Worm (Caenorhabditis elegans) whole organism, young adult: Measurements from ENCODE around the gene lfi-1.

Experiments
- C06A6.2 ChIP-seq: fragments of 200-800 bp; sonication (Bioruptor generic); conservative IDR thresholded peaks from 2 replicates; pipeline ENCODE4 v1.3.6; 2022; ENCODE audit warnings: missing genetic modification characterization, missing compliant biosample characterization
- F33H1.4 ChIP-seq: fragments of 200-800 bp; sonication (Bioruptor generic); IDR thresholded peaks from 2 replicates; pipeline ENCODE4 v1.3.6; 2022; ENCODE audit warnings: missing genetic modification reagents, missing genetic modification characterization, missing compliant biosample characterization
- F37B4.10 ChIP-seq: fragments of 200-800 bp; sonication (Bioruptor generic); IDR thresholded peaks from 2 replicates; pipeline ENCODE4 v1.3.6; 2022; ENCODE audit warnings: missing genetic modification characterization, missing compliant biosample characterization
- F57A8.1 ChIP-seq: fragments of 200-800 bp; sonication (Bioruptor generic); optimal IDR thresholded peaks from 2 replicates; lab custom pipeline; 2018; ENCODE audit warnings: mild to moderate bottlenecking, missing genetic modification characterization, moderate library complexity, missing compliant biosample characterization
- F57C9.4 ChIP-seq: sonication (generic microtip); optimal IDR thresholded peaks from 2 replicates; lab custom pipeline; 2017; ENCODE audit warnings: mild to moderate bottlenecking, missing genetic modification characterization, missing compliant biosample characterization
- K11D2.4 ChIP-seq: fragments of 200-800 bp; sonication (Bioruptor generic); IDR thresholded peaks from 2 replicates; pipeline ENCODE4 v1.3.6; 2022; ENCODE audit warnings: missing genetic modification reagents, missing genetic modification characterization, missing compliant biosample characterization
- K12H6.12 ChIP-seq: fragments of 200-800 bp; sonication (Bioruptor generic); optimal IDR thresholded peaks from 2 replicates; lab custom pipeline; 2018; ENCODE audit warnings: mild to moderate bottlenecking, missing genetic modification characterization, missing compliant biosample characterization
- T07F8.4 ChIP-seq: sonication (generic microtip); optimal IDR thresholded peaks from 2 replicates; lab custom pipeline; 2016; ENCODE audit warnings: mild to moderate bottlenecking, missing genetic modification characterization, moderate library complexity, missing compliant biosample characterization
- Y53F4B.3 ChIP-seq: fragments of 200-800 bp; sonication (Bioruptor generic); IDR thresholded peaks from 2 replicates; pipeline ENCODE4 v1.3.6; 2022; ENCODE audit warnings: missing genetic modification reagents, missing genetic modification characterization, missing compliant biosample characterization
- Y53G8AR.9 ChIP-seq: fragments of 200-800 bp; sonication (Bioruptor generic); conservative IDR thresholded peaks from 2 replicates; pipeline ENCODE4 v1.3.6; 2022; ENCODE audit warnings: missing genetic modification reagents, missing genetic modification characterization, missing compliant biosample characterization
- akir-1 ChIP-seq: fragments of 200-800 bp; sonication (Bioruptor generic); optimal IDR thresholded peaks from 2 replicates; lab custom pipeline; 2018; ENCODE audit warnings: mild to moderate bottlenecking, missing genetic modification characterization, moderate library complexity, missing compliant biosample characterization
- ama-1 ChIP-seq, 3 experiments: fragments of 150-350 bp in 1 of 3; sonication (generic microtip) in 2 of 3; optimal IDR thresholded peaks; 2 replicates each; lab custom pipeline; 2014 to 2018; ENCODE audit warnings: missing biosample characterization in 2 of 3, missing genetic modification characterization in 2 of 3, missing genetic modification reagents in 2 of 3
- attf-5 ChIP-seq: fragments of 200-800 bp; sonication (Bioruptor generic); optimal IDR thresholded peaks from 2 replicates; lab custom pipeline; 2018; ENCODE audit warnings: mild to moderate bottlenecking, missing genetic modification characterization, missing compliant biosample characterization
- bed-2 ChIP-seq: fragments of 200-800 bp; sonication (Bioruptor generic); IDR thresholded peaks from 2 replicates; pipeline ENCODE4 v1.3.6; 2022; ENCODE audit warnings: missing genetic modification reagents, missing genetic modification characterization, missing compliant biosample characterization
- ceh-27 ChIP-seq: fragments of 200-800 bp; sonication (Bioruptor generic); optimal IDR thresholded peaks from 2 replicates; lab custom pipeline; 2018; ENCODE audit warnings: mild to moderate bottlenecking, missing genetic modification characterization, moderate library complexity, missing compliant biosample characterization
- ceh-40 ChIP-seq: fragments of 200-800 bp; sonication (Bioruptor generic); IDR thresholded peaks from 2 replicates; pipeline ENCODE4 v1.3.6; 2022; ENCODE audit warnings: missing genetic modification characterization, missing compliant biosample characterization
- chd-7 ChIP-seq: sonication (generic microtip); optimal IDR thresholded peaks from 2 replicates; lab custom pipeline; 2016; ENCODE audit warnings: mild to moderate bottlenecking, missing genetic modification characterization, moderate library complexity, missing compliant biosample characterization
- dpff-1 ChIP-seq: sonication (generic microtip); optimal IDR thresholded peaks from 2 replicates; lab custom pipeline; 2017; ENCODE audit warnings: mild to moderate bottlenecking, missing genetic modification characterization, missing compliant biosample characterization
- ekl-4 ChIP-seq: fragments of 200-800 bp; sonication (Bioruptor generic); IDR thresholded peaks from 2 replicates; pipeline ENCODE4 v1.3.6; 2022; ENCODE audit warnings: missing genetic modification reagents, missing genetic modification characterization, missing compliant biosample characterization
- ets-4 ChIP-seq: fragments of 200-800 bp; sonication (Bioruptor generic); optimal IDR thresholded peaks from 2 replicates; lab custom pipeline; 2018; ENCODE audit warnings: mild to moderate bottlenecking, missing genetic modification characterization, missing compliant biosample characterization
- hmg-1.2 ChIP-seq: fragments of 200-800 bp; sonication (Bioruptor generic); IDR thresholded peaks from 2 replicates; pipeline ENCODE4 v1.3.6; 2022; ENCODE audit warnings: missing genetic modification reagents, missing genetic modification characterization, missing compliant biosample characterization
- hrde-1 ChIP-seq: sonication (generic microtip); optimal IDR thresholded peaks from 2 replicates; lab custom pipeline; 2016; ENCODE audit warnings: missing genetic modification characterization, mild to moderate bottlenecking, missing compliant biosample characterization, moderate library complexity, missing genotype, missing genetic modification reagents, borderline replicate concordance
- lag-1 ChIP-seq: fragments of 200-800 bp; sonication (Bioruptor generic); IDR thresholded peaks from 2 replicates; pipeline ENCODE4 v1.3.6; 2022; ENCODE audit warnings: missing genetic modification reagents, missing genetic modification characterization, missing compliant biosample characterization
- let-526 ChIP-seq: fragments of 200-800 bp; sonication (Bioruptor generic); IDR thresholded peaks from 2 replicates; pipeline ENCODE4 v1.3.6; 2022; ENCODE audit warnings: missing genetic modification reagents, missing genetic modification characterization, missing compliant biosample characterization
- lir-1 ChIP-seq: fragments of 200-800 bp; sonication (Bioruptor generic); conservative IDR thresholded peaks from 2 replicates; pipeline ENCODE4 v1.3.6; 2022; ENCODE audit warnings: missing genetic modification reagents, missing genetic modification characterization, missing compliant biosample characterization
- madf-8 ChIP-seq: fragments of 200-800 bp; sonication (Bioruptor generic); conservative IDR thresholded peaks from 2 replicates; pipeline ENCODE4 v1.3.6; 2022; ENCODE audit warnings: missing genetic modification reagents, missing genetic modification characterization, missing compliant biosample characterization
- mcd-1 ChIP-seq: fragments of 200-800 bp; sonication (Bioruptor generic); IDR thresholded peaks from 2 replicates; pipeline ENCODE4 v1.3.6; 2022; ENCODE audit warnings: missing genetic modification reagents, missing genetic modification characterization, missing compliant biosample characterization
- mxl-1 ChIP-seq: sonication (generic microtip); optimal IDR thresholded peaks from 2 replicates; lab custom pipeline; 2016; ENCODE audit warnings: missing genetic modification characterization, missing compliant biosample characterization
- nfya-1 ChIP-seq: sonication (generic microtip); optimal IDR thresholded peaks from 2 replicates; lab custom pipeline; 2017; ENCODE audit warnings: antibody characterized with exemption, missing compliant biosample characterization, missing genetic modification characterization, borderline replicate concordance; ENCODE audit not compliant: insufficient read depth
- nfya-2 ChIP-seq: fragments of 200-800 bp; sonication (Bioruptor generic); IDR thresholded peaks from 2 replicates; pipeline ENCODE4 v1.3.6; 2022; ENCODE audit warnings: missing genetic modification reagents, missing genetic modification characterization, missing compliant biosample characterization
- nhr-120 ChIP-seq: fragments of 200-800 bp; sonication (Bioruptor generic); IDR thresholded peaks from 2 replicates; pipeline ENCODE4 v1.3.6; 2022; ENCODE audit warnings: missing genetic modification characterization, missing compliant biosample characterization
- repo-1 ChIP-seq: sonication (generic microtip); optimal IDR thresholded peaks from 2 replicates; lab custom pipeline; 2017; ENCODE audit warnings: mild to moderate bottlenecking, missing genetic modification characterization, missing compliant biosample characterization
- sdz-38 ChIP-seq: sonication (generic microtip); optimal IDR thresholded peaks from 2 replicates; lab custom pipeline; 2016; ENCODE audit warnings: missing genotype, missing genetic modification characterization, missing compliant biosample characterization
- sea-2 ChIP-seq: fragments of 200-800 bp; sonication (Bioruptor generic); IDR thresholded peaks from 2 replicates; pipeline ENCODE4 v1.3.6; 2022; ENCODE audit warnings: missing genetic modification characterization, missing compliant biosample characterization
- tbp1 ChIP-seq: fragments of 200-800 bp; sonication (Bioruptor generic); optimal IDR thresholded peaks from 2 replicates; lab custom pipeline; 2018; ENCODE audit warnings: mild to moderate bottlenecking, missing genetic modification characterization, missing compliant biosample characterization
- tlf-1 ChIP-seq: fragments of 200-800 bp; sonication (Bioruptor generic); optimal IDR thresholded peaks from 2 replicates; lab custom pipeline; 2018; ENCODE audit warnings: mild to moderate bottlenecking, missing genetic modification characterization, missing compliant biosample characterization
- unc-62 ChIP-seq: fragments of 150-350 bp; optimal IDR thresholded peaks from 2 replicates; lab custom pipeline; 2014; ENCODE audit warnings: missing biosample characterization, missing genetic modification reagents, missing genetic modification characterization
- ztf-26 ChIP-seq: sonication (generic microtip); optimal IDR thresholded peaks from 2 replicates; lab custom pipeline; 2017; ENCODE audit warnings: missing genetic modification characterization, missing compliant biosample characterization

lfi-1 gene

DNA sequence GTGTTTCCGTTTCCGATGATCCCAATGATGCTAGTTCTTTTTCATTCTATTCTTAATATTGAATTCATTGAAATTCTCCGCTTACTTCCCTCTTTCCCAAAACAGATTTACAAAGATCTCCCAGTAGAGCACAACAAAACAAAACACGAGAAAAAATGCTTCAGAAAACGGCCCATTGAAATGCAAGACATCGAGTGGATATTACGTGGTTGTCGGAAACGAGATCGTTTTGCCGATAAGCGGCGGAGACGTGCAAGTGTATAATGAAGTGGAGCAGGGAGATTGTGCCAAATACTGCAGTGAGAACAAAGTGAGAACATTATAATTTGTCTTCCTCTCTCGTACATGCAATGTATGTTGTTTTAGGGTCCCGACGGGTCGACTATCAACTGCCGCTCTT is 49.8 kb downstream of the lfi-1 start:
- TF ChIP-seq F37B4.10 (GFP tag; lab: Robert Waterston, UW) (no peak), hrde-1 (no peak), mcd-1 (GFP tag; lab: Robert Waterston, UW) (no peak), tlf-1 (GFP tag; lab: Kevin White, UChicago) (no peak), ets-4 (GFP tag; lab: Kevin White, UChicago) (no peak), unc-62 (GFP tag; lab: Kevin White, UChicago) (no peak), akir-1 (GFP tag; lab: Kevin White, UChicago) (no peak), nhr-120 (GFP tag; lab: Robert Waterston, UW) (no peak), F57C9.4 (tag; lab: Kevin White, UChicago) (no peak), ztf-26 (tag; lab: Kevin White, UChicago) (no peak), K12H6.12 (no peak)

DNA sequence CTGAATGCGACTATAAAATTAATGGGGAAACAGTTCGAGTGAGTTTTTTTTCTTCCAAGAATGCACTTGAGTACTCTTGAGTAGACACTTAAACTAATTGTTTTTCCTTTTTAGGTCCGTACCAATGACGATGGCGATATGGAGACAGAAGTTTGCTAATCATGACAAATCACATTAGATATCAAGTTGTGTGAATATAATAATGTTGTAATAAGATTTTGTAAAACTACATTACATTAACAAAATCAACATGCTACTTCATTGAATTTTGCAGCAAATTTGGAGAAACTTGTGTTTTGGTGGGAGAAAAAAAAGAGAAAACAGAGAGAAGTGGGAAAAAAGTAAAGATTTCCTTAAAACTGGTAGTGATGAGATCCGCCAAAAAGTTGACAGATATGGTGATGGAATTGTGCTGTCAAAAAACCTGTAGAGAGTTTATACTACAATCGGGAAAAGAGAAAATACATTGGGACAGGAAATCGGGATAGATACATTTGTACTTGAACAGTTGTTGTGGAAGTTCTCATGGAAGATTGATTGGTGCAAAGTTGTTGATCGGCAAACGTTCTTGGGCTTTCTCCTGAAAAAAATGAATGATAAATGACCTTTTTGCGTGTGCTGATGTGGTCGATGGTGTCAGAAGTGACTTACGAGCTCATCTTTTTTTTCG is 51.4 kb downstream of the lfi-1 start:
- TF ChIP-seq attf-5 (GFP tag; lab: Kevin White, UChicago), result no peak
- TF ChIP-seq ceh-27 (GFP tag; lab: Kevin White, UChicago), result peak; percentile 73
- TF ChIP-seq mxl-1 (tag; lab: Kevin White, UChicago), result no peak

DNA sequence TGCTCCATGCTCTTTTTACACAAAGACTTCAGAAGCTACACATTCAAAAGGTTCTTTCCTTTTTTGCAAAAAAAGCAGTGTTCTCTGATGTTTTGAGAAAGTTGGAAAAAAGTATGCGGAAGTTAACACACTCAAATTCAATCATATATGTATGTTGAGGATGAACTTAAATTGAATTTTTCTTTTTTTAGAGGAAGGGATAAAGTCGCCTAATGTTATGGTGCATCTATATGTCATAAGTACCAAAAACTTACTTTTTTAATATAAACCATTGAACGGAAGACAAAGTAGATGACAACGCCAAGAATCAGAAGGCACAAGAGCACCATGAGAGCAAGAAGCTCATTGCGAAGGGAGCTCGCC is 51.9 kb downstream of the lfi-1 start:
- TF ChIP-seq repo-1 (tag; lab: Kevin White, UChicago) (no peak), dpff-1 (no peak), hmg-1.2 (GFP tag; lab: Robert Waterston, UW) (no peak), K11D2.4 (GFP tag; lab: Robert Waterston, UW) (no peak), ama-1 (optimal IDR thresholded peaks at IDR 0.05; lab: Kevin White, UChicago) (no peak), ama-1 (GFP tag; optimal IDR thresholded peaks at IDR 0.05; lab: Kevin White, UChicago) (no peak), C06A6.2 (GFP tag; lab: Robert Waterston, UW) (no peak), nfya-1 (tag; lab: Kevin White, UChicago) (no peak), ekl-4 (no peak), F57C9.4 (tag; lab: Kevin White, UChicago) (no peak), nhr-120 (GFP tag; lab: Robert Waterston, UW) (no peak), sdz-38 (tag; lab: Kevin White, UChicago) (no peak), lag-1 (GFP tag; lab: Robert Waterston, UW) (no peak)

DNA sequence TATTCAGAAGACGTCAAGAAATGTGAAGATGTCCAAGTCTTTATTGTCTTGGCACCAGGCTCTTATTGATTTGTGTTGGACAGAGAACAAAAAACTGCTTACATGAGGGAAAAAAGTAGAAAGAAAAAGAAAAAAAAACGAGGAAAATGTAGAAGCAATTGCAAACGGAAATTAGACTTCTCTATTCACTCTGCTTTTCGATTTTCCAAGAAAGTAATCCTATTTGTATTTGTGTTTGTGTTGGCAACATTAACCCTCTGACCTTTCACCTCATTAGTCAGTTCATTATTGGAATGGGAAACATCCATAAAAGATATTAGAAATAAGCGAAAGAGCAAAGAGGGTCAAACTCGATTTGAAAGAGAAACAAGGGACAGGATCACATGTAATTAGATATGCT is 55.1 kb downstream of the lfi-1 start:
- TF ChIP-seq Y53F4B.3 (GFP tag; lab: Robert Waterston, UW) (no peak), bed-2 (GFP tag; lab: Robert Waterston, UW) (no peak), F33H1.4 (GFP tag; lab: Robert Waterston, UW) (no peak), ceh-40 (GFP tag; lab: Robert Waterston, UW) (no peak), tbp1 (GFP tag; lab: Kevin White, UChicago) (no peak), sea-2 (no peak), F57A8.1 (GFP tag; lab: Kevin White, UChicago) (no peak), chd-7 (tag; lab: Kevin White, UChicago) (no peak), Y53G8AR.9 (GFP tag; lab: Robert Waterston, UW) (no peak), T07F8.4 (tag; lab: Kevin White, UChicago) (no peak), let-526 (no peak), madf-8 (GFP tag; lab: Robert Waterston, UW) (no peak), lir-1 (GFP tag; lab: Robert Waterston, UW) (no peak), ceh-27 (GFP tag; lab: Kevin White, UChicago) (no peak), nfya-2 (GFP tag; lab: Robert Waterston, UW) (no peak), K12H6.12 (no peak)
